Worm (Caenorhabditis elegans): ENCODE results near the gene T06E6.10.

DNA sequence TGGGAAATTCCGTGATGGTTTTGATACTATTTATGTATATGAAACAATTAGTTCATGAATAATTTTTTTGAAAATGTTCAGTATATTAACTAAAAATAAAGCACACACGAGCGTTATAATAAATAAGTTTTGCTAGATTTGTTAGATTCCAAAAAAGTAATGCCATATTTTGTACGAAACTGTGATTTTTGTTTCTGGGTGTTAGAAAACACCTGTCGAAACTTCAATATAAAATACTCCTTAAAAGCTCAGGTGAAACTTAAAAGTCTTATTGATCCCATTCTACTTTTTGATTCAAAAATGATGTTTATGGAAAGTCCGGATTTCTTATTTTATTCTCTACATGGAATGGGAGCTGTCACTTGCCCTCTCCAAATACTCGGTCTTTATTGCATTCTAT is 2.0 kb upstream of the T06E6.10 start, which contains the start of gene srh-265:
- TF ChIP-seq mab-5 (tag; optimal IDR thresholded peaks at IDR 0.05) (no peak), unc-62 (GFP tag; optimal IDR thresholded peaks at IDR 0.05) (no peak), blmp-1 (tag; optimal IDR thresholded peaks at IDR 0.05) (no peak), nhr-2 (tag; optimal IDR thresholded peaks at IDR 0.05) (no peak), nhr-76 (tag; optimal IDR thresholded peaks at IDR 0.05) (no peak), nhr-237 (tag; optimal IDR thresholded peaks at IDR 0.05) (no peak), ztf-11 (tag; optimal IDR thresholded peaks at IDR 0.05) (no peak), snpc-4 (tag; optimal IDR thresholded peaks at IDR 0.05) (no peak), elt-1 (tag; optimal IDR thresholded peaks at IDR 0.05; ENCODE audit: borderline replicate concordance, insufficient read depth) (no peak), unc-39 (tag; optimal IDR thresholded peaks at IDR 0.05) (no peak), zip-8 (tag; optimal IDR thresholded peaks at IDR 0.05) (no peak)
